Worm (Caenorhabditis elegans) whole organism, L4/young adult: ENCODE data around the gene sdn-1.

Experiments
- W03F9.2 ChIP-seq: fragments of 150-350 bp; optimal IDR thresholded peaks from 2 replicates; lab custom pipeline; 2014; ENCODE audit warnings: missing biosample characterization, missing genetic modification characterization
- him-1 ChIP-seq: sonication (generic microtip); optimal IDR thresholded peaks from 2 replicates; lab custom pipeline; 2016; ENCODE audit warnings: missing genotype, missing genetic modification reagents, missing genetic modification characterization, missing compliant biosample characterization

- TF ChIP-seq him-1 (no peak), W03F9.2 (tag; lab: Kevin White, UChicago) (no peak)
These were observed 16.7 kb upstream of the sdn-1 start for ce11 chrX:10609878-10610277.
